Fruit fly (Drosophila melanogaster): ENCODE data around the gene Fit1.

Gene Fit1

dm6 chr3L:4092705-4093257, 10.6 kb upstream of the Fit1 start, which contains the start of gene CG14990 (continued):
- TF ChIP-seq zen2 (GFP tag; IDR thresholded peaks at IDR 0.05; ENCODE audit: partially characterized antibody) (no peak), CG14860 (GFP tag; IDR thresholded peaks at IDR 0.05; ENCODE audit: partially characterized antibody) (no peak), BtbVII (GFP tag; optimal IDR thresholded peaks at IDR 0.05) (no peak), CG6765 (GFP tag; optimal IDR thresholded peaks at IDR 0.05) (no peak), Aef1 (GFP tag; IDR thresholded peaks at IDR 0.05) (no peak), CG43689 (GFP tag; IDR thresholded peaks at IDR 0.05) (no peak), CG3838 (GFP tag; optimal IDR thresholded peaks at IDR 0.05) (no peak), HmgD (GFP tag; optimal IDR thresholded peaks at IDR 0.05) (peak; percentile 2), fd96Cb (tag; optimal IDR thresholded peaks at IDR 0.05) (no peak), CG9215 (GFP tag; IDR thresholded peaks at IDR 0.05) (no peak), CG12236 (GFP tag; optimal IDR thresholded peaks at IDR 0.05) (no peak), Med (GFP tag) (peak; percentile 75), Trl (optimal IDR thresholded peaks at IDR 0.05) (no peak), Trl (GFP tag; optimal IDR thresholded peaks at IDR 0.05) (no peak), Atf-2 (GFP tag; optimal IDR thresholded peaks at IDR 0.05) (no peak), slp2 (GFP tag; optimal IDR thresholded peaks at IDR 0.05) (no peak), dan (GFP tag; IDR thresholded peaks at IDR 0.05) (no peak), MESR4 (GFP tag; optimal IDR thresholded peaks at IDR 0.05) (no peak), CG2199 (GFP tag; IDR thresholded peaks at IDR 0.05) (peak; percentile 90), CG3407 (GFP tag; optimal IDR thresholded peaks at IDR 0.05) (no peak), Stat92E (GFP tag; optimal IDR thresholded peaks at IDR 0.05) (peak in 1 of 3 experiments; percentile 53), insv (GFP tag; optimal IDR thresholded peaks at IDR 0.05) (no peak), bab2 (GFP tag; optimal IDR thresholded peaks at IDR 0.05) (no peak), Vsx1 (GFP tag; optimal IDR thresholded peaks at IDR 0.05) (no peak), ham (GFP tag; IDR thresholded peaks at IDR 0.05) (no peak), CG31388 (GFP tag; optimal IDR thresholded peaks at IDR 0.05) (no peak), fru (optimal IDR thresholded peaks at IDR 0.05) (no peak), Dfd (GFP tag; optimal IDR thresholded peaks at IDR 0.05) (peak in 1 of 2 experiments; percentile 87), BEAF-32 (GFP tag; optimal IDR thresholded peaks at IDR 0.05) (no peak), CG4328 (GFP tag; optimal IDR thresholded peaks at IDR 0.05) (no peak), CkIIα-i1 (GFP tag; IDR thresholded peaks at IDR 0.05) (no peak), toy (GFP tag; IDR thresholded peaks at IDR 0.05) (no peak), ftz-f1 (GFP tag; optimal IDR thresholded peaks at IDR 0.05) (no peak), Ravus (GFP tag; IDR thresholded peaks at IDR 0.05) (no peak), H2.0 (GFP tag; IDR thresholded peaks at IDR 0.05) (no peak), ase (GFP tag; IDR thresholded peaks at IDR 0.05) (no peak), TFAM (GFP tag; optimal IDR thresholded peaks at IDR 0.05) (no peak), NC2α (GFP tag; optimal IDR thresholded peaks at IDR 0.05) (no peak), CoRest (tag; optimal IDR thresholded peaks at IDR 0.05) (peak; percentile 38), CG6689 (GFP tag; IDR thresholded peaks at IDR 0.05) (no peak), CG4617 (GFP tag; optimal IDR thresholded peaks at IDR 0.05; ENCODE audit: borderline replicate concordance) (no peak), Bdp1 (GFP tag; optimal IDR thresholded peaks at IDR 0.05) (no peak), CG17328 (GFP tag; IDR thresholded peaks at IDR 0.05) (no peak), Sox102F (GFP tag; optimal IDR thresholded peaks at IDR 0.05) (no peak), MTF-1 (GFP tag; optimal IDR thresholded peaks at IDR 0.05; ENCODE audit: borderline replicate concordance) (no peak), CG1602 (GFP tag; optimal IDR thresholded peaks at IDR 0.05) (no peak), Rx (GFP tag; IDR thresholded peaks at IDR 0.05) (no peak), CG4730 (GFP tag; IDR thresholded peaks at IDR 0.05) (no peak), CG42726 (GFP tag; IDR thresholded peaks at IDR 0.05; ENCODE audit: partially characterized antibody) (peak; percentile 66; the same call in 1 of the 2 replicates), usp (GFP tag; optimal IDR thresholded peaks at IDR 0.05) (no peak), chm (GFP tag; IDR thresholded peaks at IDR 0.05) (no peak), zfh1 (GFP tag; IDR thresholded peaks at IDR 0.05) (no peak)
